Fruit fly (Drosophila melanogaster) whole organism, prepupa: ENCODE measurements around the gene Vha16-2.

ENCODE experiments used
- Blimp-1 ChIP-seq: fragments of 200-800 bp; sonication (Bioruptor generic); optimal IDR thresholded peaks from 3 replicates; lab custom pipeline; 2017; ENCODE audit warnings: missing biosample characterization, missing genetic modification characterization, mild to moderate bottlenecking, moderate library complexity, missing genetic modification reagents
- CG10669 ChIP-seq: fragments of 200-800 bp; sonication (Bioruptor generic); optimal IDR thresholded peaks from 3 replicates; lab custom pipeline; 2018; ENCODE audit warnings: missing biosample characterization, mild to moderate bottlenecking, missing genetic modification characterization, moderate library complexity
- CG11294 ChIP-seq: fragments of 200-800 bp; sonication (Bioruptor generic); IDR thresholded peaks from 2 replicates; pipeline ENCODE4 v1.3.6; 2022; ENCODE audit warnings: missing biosample characterization, missing genetic modification characterization
- CG11762 ChIP-seq: fragments of 200-800 bp; sonication (Bioruptor generic); optimal IDR thresholded peaks from 3 replicates; lab custom pipeline; 2016; ENCODE audit warnings: missing biosample characterization, missing genetic modification characterization; ENCODE audit not compliant: insufficient read depth
- CG15336 ChIP-seq: fragments of 200-800 bp; sonication (Bioruptor generic); IDR thresholded peaks from 2 replicates; pipeline ENCODE4 v1.3.6; 2022; ENCODE audit warnings: missing biosample characterization, missing genetic modification characterization
- CG1621 ChIP-seq: fragments of 200-800 bp; sonication (Bioruptor generic); optimal IDR thresholded peaks from 3 replicates; lab custom pipeline; 2018; ENCODE audit warnings: missing biosample characterization, mild to moderate bottlenecking, missing genetic modification characterization
- CG3032 ChIP-seq: fragments of 200-800 bp; optimal IDR thresholded peaks from 2 replicates; lab custom pipeline; 2019; ENCODE audit warnings: missing biosample characterization, mild to moderate bottlenecking, missing genetic modification characterization, moderate library complexity
- CG34406 ChIP-seq: fragments of 200-800 bp; sonication (Bioruptor generic); optimal IDR thresholded peaks from 3 replicates; lab custom pipeline; 2016; ENCODE audit warnings: missing biosample characterization, missing genetic modification characterization
- CG3919 ChIP-seq: fragments of 200-800 bp; sonication (Bioruptor generic); optimal IDR thresholded peaks from 3 replicates; lab custom pipeline; 2016; ENCODE audit warnings: missing biosample characterization, missing genetic modification characterization
- CG6163 ChIP-seq: fragments of 200-800 bp; sonication (Bioruptor generic); IDR thresholded peaks from 3 replicates; pipeline ENCODE4 v1.3.6; 2022; ENCODE audit warnings: missing biosample characterization, missing genetic modification characterization
- CG6276 ChIP-seq: fragments of 200-800 bp; sonication (Bioruptor generic); optimal IDR thresholded peaks from 2 replicates; lab custom pipeline; 2017; ENCODE audit warnings: missing biosample characterization, mild to moderate bottlenecking, missing genetic modification characterization
- CG6792 ChIP-seq: fragments of 200-800 bp; sonication (Bioruptor generic); optimal IDR thresholded peaks from 3 replicates; lab custom pipeline; 2016; ENCODE audit warnings: missing biosample characterization, missing genetic modification characterization
- CG6808 ChIP-seq: fragments of 200-800 bp; sonication (Bioruptor generic); optimal IDR thresholded peaks from 3 replicates; lab custom pipeline; 2017; ENCODE audit warnings: missing biosample characterization, missing genetic modification characterization, mild to moderate bottlenecking, moderate library complexity, missing genetic modification reagents
- CG7368 ChIP-seq: fragments of 200-800 bp; sonication (Bioruptor generic); optimal IDR thresholded peaks from 3 replicates; lab custom pipeline; 2016; ENCODE audit warnings: missing biosample characterization, missing genetic modification characterization
- CG8119 ChIP-seq: fragments of 200-800 bp; sonication (Bioruptor generic); IDR thresholded peaks from 3 replicates; pipeline ENCODE4 v1.3.6; 2022; ENCODE audit warnings: missing biosample characterization, missing genetic modification characterization
- CG8319 ChIP-seq: fragments of 200-800 bp; sonication (Bioruptor generic); optimal IDR thresholded peaks from 3 replicates; lab custom pipeline; 2016; ENCODE audit warnings: missing biosample characterization, missing genetic modification characterization
- CG8632 ChIP-seq: fragments of 200-800 bp; sonication (Bioruptor generic); optimal IDR thresholded peaks from 3 replicates; lab custom pipeline; 2016; ENCODE audit warnings: missing biosample characterization, missing genetic modification characterization
- CG9139 ChIP-seq: fragments of 200-800 bp; sonication (Bioruptor generic); optimal IDR thresholded peaks from 3 replicates; lab custom pipeline; 2017; ENCODE audit warnings: missing biosample characterization, mild to moderate bottlenecking, missing genetic modification characterization
- Eip93F ChIP-seq: fragments of 200-800 bp; sonication (Bioruptor generic); optimal IDR thresholded peaks from 2 replicates; lab custom pipeline; 2016; ENCODE audit warnings: missing biosample characterization, mild to moderate bottlenecking, missing genetic modification characterization
- Ets21C ChIP-seq: fragments of 200-800 bp; sonication (Bioruptor generic); optimal IDR thresholded peaks from 3 replicates; lab custom pipeline; 2016; ENCODE audit warnings: missing biosample characterization, missing genetic modification characterization
- Ets96B ChIP-seq: fragments of 200-800 bp; optimal IDR thresholded peaks from 2 replicates; lab custom pipeline; 2019; ENCODE audit warnings: missing biosample characterization, mild to moderate bottlenecking, missing genetic modification characterization, moderate library complexity
- Gug ChIP-seq: fragments of 200-800 bp; sonication (Bioruptor generic); IDR thresholded peaks from 2 replicates; pipeline ENCODE4 v1.3.6; 2022; ENCODE audit warnings: missing biosample characterization, missing genetic modification characterization
- Hr38 ChIP-seq: sonication (Bioruptor generic); optimal IDR thresholded peaks from 2 replicates; lab custom pipeline; 2016; ENCODE audit warnings: missing biosample characterization, missing genetic modification characterization
- Hr4 ChIP-seq: fragments of 200-800 bp; sonication (Bioruptor generic); optimal IDR thresholded peaks from 3 replicates; lab custom pipeline; 2016; ENCODE audit warnings: missing biosample characterization, missing genetic modification characterization
- Met ChIP-seq: fragments of 200-800 bp; sonication (Bioruptor generic); optimal IDR thresholded peaks from 3 replicates; lab custom pipeline; 2016; ENCODE audit warnings: missing biosample characterization, missing genetic modification characterization
- OdsH ChIP-seq: fragments of 200-800 bp; sonication (Bioruptor generic); optimal IDR thresholded peaks from 3 replicates; lab custom pipeline; 2016; ENCODE audit warnings: missing biosample characterization, missing genetic modification characterization
- Sox102F ChIP-seq: fragments of 200-800 bp; sonication (Bioruptor generic); optimal IDR thresholded peaks from 2 replicates; lab custom pipeline; 2016; ENCODE audit warnings: missing biosample characterization, mild to moderate bottlenecking, missing genetic modification characterization
- Sox14 ChIP-seq: fragments of 200-800 bp; sonication (Bioruptor generic); optimal IDR thresholded peaks from 3 replicates; lab custom pipeline; 2016; ENCODE audit warnings: missing biosample characterization, missing genetic modification characterization
- Sox15 ChIP-seq: fragments of 200-800 bp; sonication (Bioruptor generic); optimal IDR thresholded peaks from 3 replicates; lab custom pipeline; 2016; ENCODE audit warnings: missing biosample characterization, missing genetic modification characterization
- achi ChIP-seq: fragments of 200-800 bp; sonication (Bioruptor generic); optimal IDR thresholded peaks from 3 replicates; lab custom pipeline; 2016; ENCODE audit warnings: missing biosample characterization, missing genetic modification characterization
- acj6 ChIP-seq: fragments of 200-800 bp; sonication (Bioruptor generic); optimal IDR thresholded peaks from 3 replicates; lab custom pipeline; 2016; ENCODE audit warnings: missing biosample characterization, missing genetic modification characterization
- cyc ChIP-seq: fragments of 200-800 bp; sonication (Bioruptor generic); optimal IDR thresholded peaks from 3 replicates; lab custom pipeline; 2016; ENCODE audit warnings: missing biosample characterization, missing genetic modification characterization
- dac ChIP-seq: fragments of 200-800 bp; sonication (Bioruptor generic); optimal IDR thresholded peaks from 2 replicates; lab custom pipeline; 2017; ENCODE audit warnings: missing biosample characterization, mild to moderate bottlenecking, missing genetic modification characterization
- dsx ChIP-seq: fragments of 200-800 bp; optimal IDR thresholded peaks from 3 replicates; lab custom pipeline; 2019; ENCODE audit warnings: missing biosample characterization, mild to moderate bottlenecking, missing genetic modification characterization, moderate library complexity; ENCODE audit not compliant: poor library complexity, severe bottlenecking
- eg ChIP-seq: fragments of 200-800 bp; sonication (Bioruptor generic); IDR thresholded peaks from 3 replicates; pipeline ENCODE4 v1.3.6; 2022; ENCODE audit warnings: missing biosample characterization, missing genetic modification characterization
- esn ChIP-seq: fragments of 200-800 bp; sonication (Bioruptor generic); optimal IDR thresholded peaks from 2 replicates; lab custom pipeline; 2016; ENCODE audit warnings: missing biosample characterization, mild to moderate bottlenecking, missing genetic modification characterization, moderate library complexity
- fd59A ChIP-seq: fragments of 200-800 bp; sonication (Bioruptor generic); optimal IDR thresholded peaks from 2 replicates; lab custom pipeline; 2017; ENCODE audit warnings: missing biosample characterization, mild to moderate bottlenecking, missing genetic modification characterization, missing genetic modification reagents
- fd85E ChIP-seq: fragments of 200-800 bp; sonication (Bioruptor generic); optimal IDR thresholded peaks from 3 replicates; lab custom pipeline; 2016; ENCODE audit warnings: missing biosample characterization, missing genetic modification characterization
- lz ChIP-seq: fragments of 200-800 bp; sonication (Bioruptor generic); optimal IDR thresholded peaks from 3 replicates; lab custom pipeline; 2016; ENCODE audit warnings: missing biosample characterization, missing genetic modification characterization
- pdm3 ChIP-seq: fragments of 200-800 bp; sonication (Bioruptor generic); optimal IDR thresholded peaks from 3 replicates; lab custom pipeline; 2016; ENCODE audit warnings: missing biosample characterization, missing genetic modification characterization
- salr ChIP-seq, 2 experiments: fragments of 200-800 bp; sonication (Bioruptor generic); optimal IDR thresholded peaks; 3 replicates each; lab custom pipeline; 2016 to 2018; ENCODE audit warnings: missing biosample characterization in 2 of 2, missing genetic modification characterization in 2 of 2, mild to moderate bottlenecking in 1 of 2
- spab ChIP-seq: fragments of 200-800 bp; sonication (Bioruptor generic); optimal IDR thresholded peaks from 2 replicates; lab custom pipeline; 2017; ENCODE audit warnings: missing biosample characterization, mild to moderate bottlenecking, missing genetic modification characterization, missing genetic modification reagents
- ss ChIP-seq, 2 experiments: fragments of 200-800 bp; sonication (Bioruptor generic); optimal IDR thresholded peaks; 2 replicates in 1 of 2; 3 replicates in 1 of 2; lab custom pipeline; 2017 to 2018; ENCODE audit warnings: mild to moderate bottlenecking in 2 of 2, missing biosample characterization in 2 of 2, missing genetic modification characterization in 2 of 2, moderate library complexity in 1 of 2
- svp ChIP-seq: fragments of 200-800 bp; sonication (Bioruptor generic); peaks from one replicate; lab custom pipeline; 2016; ENCODE audit warnings: missing biosample characterization, missing genetic modification characterization
- topi ChIP-seq: fragments of 200-800 bp; sonication (Bioruptor generic); optimal IDR thresholded peaks from 3 replicates; lab custom pipeline; 2016; ENCODE audit warnings: missing biosample characterization, missing genetic modification characterization
- vri ChIP-seq: fragments of 200-800 bp; sonication (Bioruptor generic); optimal IDR thresholded peaks from 3 replicates; lab custom pipeline; 2016; ENCODE audit warnings: missing biosample characterization, mild to moderate bottlenecking, missing genetic modification characterization

The Vha16-2 gene

dm6 chr3L:11491222-11491873 is 16.6 kb downstream of the Vha16-2 start (continued):
- TF ChIP-seq achi (peak; percentile 71), CG6276 (peak; percentile 46), CG3032 (peak; percentile 61), CG10669 (GFP tag; lab: Kevin White, UChicago) (peak; percentile 65), fd85E (GFP tag; lab: Kevin White, UChicago) (peak; percentile 7), Sox102F (peak; percentile 72), Eip93F (no peak), Met (GFP tag; lab: Kevin White, UChicago) (peak; percentile 84), CG9139 (GFP tag; lab: Kevin White, UChicago) (no peak), Sox15 (GFP tag; lab: Kevin White, UChicago) (peak; percentile 62), cyc (peak; percentile 81), esn (GFP tag; lab: Kevin White, UChicago) (peak; percentile 84), CG15336 (GFP tag; lab: Robert Waterston, UW) (peak; percentile 50; the same call in 1 of the 2 replicates), CG3919 (GFP tag; lab: Kevin White, UChicago) (peak; percentile 76), Hr4 (GFP tag; lab: Kevin White, UChicago) (peak; percentile 52), dac (no peak), CG8119 (peak; percentile 64), CG11762 (GFP tag; lab: Kevin White, UChicago) (peak; percentile 27), ss (GFP tag; optimal IDR thresholded peaks at IDR 0.05; lab: Kevin White, UChicago) (peak; percentile 43 to 49), CG1621 (no peak), vri (GFP tag; lab: Kevin White, UChicago) (peak; percentile 65), OdsH (peak; percentile 70), Ets21C (GFP tag; lab: Kevin White, UChicago) (peak; percentile 78), fd59A (GFP tag; lab: Kevin White, UChicago) (peak; percentile 17), Gug (peak; percentile 48)

DNA sequence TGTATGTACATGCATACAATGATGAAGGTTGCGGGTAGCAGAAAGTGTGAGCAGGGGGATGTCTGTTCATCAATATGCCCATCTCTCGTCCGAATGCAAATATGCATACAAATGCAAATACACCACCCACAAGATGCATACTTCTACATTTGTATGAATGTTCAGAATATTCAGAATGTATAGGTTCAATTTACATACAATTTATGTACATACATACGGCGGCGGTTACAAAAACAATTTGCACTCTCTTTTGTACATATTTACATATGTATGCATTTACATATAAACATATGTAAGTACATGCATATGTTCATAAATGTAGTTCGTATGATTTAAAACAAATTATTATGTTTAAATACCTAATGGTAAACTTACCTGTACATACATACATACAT is 17.1 kb downstream of the Vha16-2 start:
- TF ChIP-seq CG6163 (no peak), pdm3 (no peak), CG11294 (GFP tag; lab: Robert Waterston, UW) (no peak), acj6 (GFP tag; lab: Kevin White, UChicago) (no peak), salr (GFP tag; optimal IDR thresholded peaks at IDR 0.05; lab: Kevin White, UChicago) (no peak), CG8119 (no peak), topi (GFP tag; lab: Kevin White, UChicago) (no peak), CG6808 (GFP tag; lab: Kevin White, UChicago) (no peak), dsx (GFP tag; lab: Kevin White, UChicago) (no peak), ss (GFP tag; optimal IDR thresholded peaks at IDR 0.05; lab: Kevin White, UChicago) (no peak), CG8319 (GFP tag; lab: Kevin White, UChicago) (no peak), Hr38 (no peak), Blimp-1 (GFP tag; lab: Kevin White, UChicago) (no peak), Met (GFP tag; lab: Kevin White, UChicago) (no peak), CG8632 (GFP tag; lab: Kevin White, UChicago) (no peak), CG7368 (GFP tag; lab: Kevin White, UChicago) (no peak)

- TF ChIP-seq svp (no peak), CG3919 (GFP tag; lab: Kevin White, UChicago) (no peak), esn (GFP tag; lab: Kevin White, UChicago) (no peak), Ets96B (tag; lab: Kevin White, UChicago) (no peak), CG6792 (GFP tag; lab: Kevin White, UChicago) (no peak), CG6808 (GFP tag; lab: Kevin White, UChicago) (no peak), spab (no peak), CG3032 (no peak), Hr38 (no peak), dac (no peak), vri (GFP tag; lab: Kevin White, UChicago) (peak; percentile 43), CG34406 (GFP tag; lab: Kevin White, UChicago) (no peak), CG8319 (GFP tag; lab: Kevin White, UChicago) (no peak), dsx (GFP tag; lab: Kevin White, UChicago) (no peak), CG10669 (GFP tag; lab: Kevin White, UChicago) (no peak), CG8119 (no peak), lz (GFP tag; lab: Kevin White, UChicago) (no peak), OdsH (no peak), Met (GFP tag; lab: Kevin White, UChicago) (no peak), fd85E (GFP tag; lab: Kevin White, UChicago) (no peak), CG1621 (no peak), Sox14 (GFP tag; lab: Kevin White, UChicago) (no peak), eg (GFP tag; lab: Robert Waterston, UW) (0 out of 3 replicates have a peak, but pooled peaks have one; percentile 11), CG7368 (GFP tag; lab: Kevin White, UChicago) (no peak), CG15336 (GFP tag; lab: Robert Waterston, UW) (0 out of 2 replicates have a peak, but pooled peaks have one; percentile 6)
Observed at dm6 chr3L:11492457-11492856, 17.7 kb downstream of the Vha16-2 start.
